Worm (Caenorhabditis elegans): ENCODE results near the gene mrpl-44.

Gene mrpl-44

ce11 chrIII:9060267-9060666 is 28.9 kb downstream of the mrpl-44 start (continued):
- peak; percentile 57 for TF ChIP-seq madf-10 (tag; optimal IDR thresholded peaks at IDR 0.05)
- no peak for TF ChIP-seq ztf-25 (GFP tag; IDR thresholded peaks at IDR 0.05)
- no peak for TF ChIP-seq F23B12.7 (tag; optimal IDR thresholded peaks at IDR 0.05; ENCODE audit: insufficient read depth)
- TF ChIP-seq nfya-2 (GFP tag; IDR thresholded peaks at IDR 0.05): no peak
- no peak for TF ChIP-seq xnd-1 (tag; optimal IDR thresholded peaks at IDR 0.05)
- TF ChIP-seq rcor-1 (GFP tag; IDR thresholded peaks at IDR 0.05): no peak
- TF ChIP-seq snpc-4 (GFP tag; optimal IDR thresholded peaks at IDR 0.05): no peak
- peak in 2 of 4 experiments; percentile 14 to 28 for TF ChIP-seq snpc-4 (tag; optimal IDR thresholded peaks at IDR 0.05)
- TF ChIP-seq hsf-1 (GFP tag; IDR thresholded peaks at IDR 0.05): 0 out of 2 replicates have a peak, but pooled peaks have one; percentile 23
- TF ChIP-seq Y79H2A.3 (GFP tag; conservative IDR thresholded peaks at IDR 0.05): no peak
- TF ChIP-seq lsy-27 (tag; optimal IDR thresholded peaks at IDR 0.05; ENCODE audit: borderline replicate concordance, insufficient read depth): no peak
- no peak for TF ChIP-seq ama-1 (optimal IDR thresholded peaks at IDR 0.05)
- peak in 1 of 2 experiments; percentile 56 for TF ChIP-seq ama-1 (GFP tag; optimal IDR thresholded peaks at IDR 0.05)
- TF ChIP-seq lag-1 (GFP tag; IDR thresholded peaks at IDR 0.05): no peak
- TF ChIP-seq egl-18 (GFP tag; IDR thresholded peaks at IDR 0.05): no peak
- no peak for TF ChIP-seq ceh-40 (GFP tag; IDR thresholded peaks at IDR 0.05)
- no peak for TF ChIP-seq nhr-179 (tag; optimal IDR thresholded peaks at IDR 0.05)
- no peak for TF ChIP-seq attf-6 (GFP tag; IDR thresholded peaks at IDR 0.05)
- TF ChIP-seq bed-1 (GFP tag; IDR thresholded peaks at IDR 0.05): no peak
- no peak for TF ChIP-seq let-526 (GFP tag; IDR thresholded peaks at IDR 0.05)
- no peak for TF ChIP-seq K12H6.12 (tag; optimal IDR thresholded peaks at IDR 0.05)
- no peak for TF ChIP-seq egl-44 (GFP tag; IDR thresholded peaks at IDR 0.05)
- TF ChIP-seq athp-1 (tag; optimal IDR thresholded peaks at IDR 0.05): peak; percentile 5
- peak; percentile 26 for TF ChIP-seq B0035.1 (tag; optimal IDR thresholded peaks at IDR 0.05)
- TF ChIP-seq let-607 (tag; optimal IDR thresholded peaks at IDR 0.05): no peak
- no peak for TF ChIP-seq ceh-79 (tag; optimal IDR thresholded peaks at IDR 0.05)
- TF ChIP-seq repo-1 (tag; optimal IDR thresholded peaks at IDR 0.05): peak; percentile 80
- no peak for TF ChIP-seq sea-2 (GFP tag; IDR thresholded peaks at IDR 0.05)
- no peak for TF ChIP-seq hmg-20 (GFP tag; IDR thresholded peaks at IDR 0.05)
- no peak for TF ChIP-seq lsl-1 (GFP tag; optimal IDR thresholded peaks at IDR 0.05)
- TF ChIP-seq snpc-1.3 (tag; optimal IDR thresholded peaks at IDR 0.05; ENCODE audit: insufficient read depth): no peak
- TF ChIP-seq fkh-3 (tag; optimal IDR thresholded peaks at IDR 0.05): no peak
- no peak for TF ChIP-seq ztf-28 (GFP tag; IDR thresholded peaks at IDR 0.05)
- no peak for TF ChIP-seq C17E4.6 (GFP tag; IDR thresholded peaks at IDR 0.05)
- no peak for TF ChIP-seq attf-5 (GFP tag; optimal IDR thresholded peaks at IDR 0.05)
- TF ChIP-seq madf-6 (GFP tag; IDR thresholded peaks at IDR 0.05): peak; percentile 30; the same call in 1 of the 2 replicates
- peak; percentile 73 for TF ChIP-seq tlf-1 (GFP tag; optimal IDR thresholded peaks at IDR 0.05)
- no peak for TF ChIP-seq ekl-4 (GFP tag; IDR thresholded peaks at IDR 0.05)
- peak; percentile 58; the same call in 1 of the 2 replicates for TF ChIP-seq pbrm-1 (GFP tag; IDR thresholded peaks at IDR 0.05)
- TF ChIP-seq F33H1.4 (GFP tag; IDR thresholded peaks at IDR 0.05): no peak
- peak; percentile 25 for TF ChIP-seq nhr-90 (tag; optimal IDR thresholded peaks at IDR 0.05)
- TF ChIP-seq T26A5.8 (tag; optimal IDR thresholded peaks at IDR 0.05): no peak
- no peak for TF ChIP-seq efl-1 (GFP tag; optimal IDR thresholded peaks at IDR 0.05)
- TF ChIP-seq him-1 (tag; optimal IDR thresholded peaks at IDR 0.05): peak; percentile 35
- TF ChIP-seq F52B5.7 (tag; optimal IDR thresholded peaks at IDR 0.05): no peak
- no peak for TF ChIP-seq dpff-1 (tag; optimal IDR thresholded peaks at IDR 0.05)
- no peak for TF ChIP-seq B0019.2 (GFP tag; conservative IDR thresholded peaks at IDR 0.05)
- no peak for TF ChIP-seq unc-62 (GFP tag; optimal IDR thresholded peaks at IDR 0.05)
- TF ChIP-seq F10E7.11 (tag; optimal IDR thresholded peaks at IDR 0.05): no peak
- TF ChIP-seq gei-17 (GFP tag; optimal IDR thresholded peaks at IDR 0.05): no peak

Data from whole organism, young adult.